Fruit fly (Drosophila melanogaster) whole organism, embryonic: Measurements from ENCODE around the gene Mbs.

Experiments used
- Adf1 ChIP-seq: fragments of 200-800 bp; sonication (Bioruptor generic); IDR thresholded peaks from 2 replicates; pipeline ENCODE4 v1.3.6; 2022; ENCODE audit warnings: missing biosample characterization, missing genetic modification characterization
- Asciz ChIP-seq: fragments of 200-800 bp; sonication (Bioruptor generic); optimal IDR thresholded peaks from 2 replicates; lab custom pipeline; 2017; ENCODE audit warnings: missing biosample characterization, mild to moderate bottlenecking, missing genetic modification characterization, missing genetic modification reagents
- Atf-2 ChIP-seq: fragments of 200-800 bp; sonication (Bioruptor generic); optimal IDR thresholded peaks from 2 replicates; lab custom pipeline; 2016; ENCODE audit warnings: missing biosample characterization, missing genetic modification characterization
- Awh ChIP-seq: fragments of 200-800 bp; sonication (Bioruptor generic); IDR thresholded peaks from 2 replicates; pipeline ENCODE4, ENCODE4 v1.3.6; 2022; ENCODE audit warnings: missing biosample characterization, missing genetic modification characterization
- BEAF-32 ChIP-seq: fragments of 200-800 bp; sonication (Bioruptor generic); optimal IDR thresholded peaks from 3 replicates; lab custom pipeline; 2017; ENCODE audit warnings: missing biosample characterization, missing genetic modification characterization, mild to moderate bottlenecking, moderate library complexity, missing genetic modification reagents
- CG10431 ChIP-seq: fragments of 200-800 bp; sonication (Bioruptor generic); optimal IDR thresholded peaks from 3 replicates; lab custom pipeline; 2018; ENCODE audit warnings: missing biosample characterization, mild to moderate bottlenecking, missing genetic modification characterization
- CG11085 ChIP-seq: fragments of 200-800 bp; sonication (Bioruptor generic); IDR thresholded peaks from 2 replicates; pipeline ENCODE4 v1.3.6; 2022; ENCODE audit warnings: missing biosample characterization, missing genetic modification characterization
- CG12236 ChIP-seq: fragments of 200-800 bp; sonication (Bioruptor generic); optimal IDR thresholded peaks from 2 replicates; lab custom pipeline; 2016; ENCODE audit warnings: missing biosample characterization, missing genetic modification characterization
- CG12744 ChIP-seq: fragments of 200-800 bp; sonication (Bioruptor generic); optimal IDR thresholded peaks from 2 replicates; lab custom pipeline; 2016; ENCODE audit warnings: missing biosample characterization, missing genetic modification characterization
- CG15696 ChIP-seq: fragments of 200-800 bp; sonication (Bioruptor generic); optimal IDR thresholded peaks from 2 replicates; lab custom pipeline; 2019; ENCODE audit warnings: missing biosample characterization, mild to moderate bottlenecking, missing genetic modification characterization, moderate library complexity
- CG16779 ChIP-seq: fragments of 200-800 bp; sonication (Bioruptor generic); IDR thresholded peaks from 2 replicates; pipeline ENCODE4 v1.3.6; 2022; ENCODE audit warnings: missing biosample characterization, missing genetic modification characterization
- CG2712 ChIP-seq: fragments of 200-800 bp; optimal IDR thresholded peaks from 3 replicates; lab custom pipeline; 2019; ENCODE audit warnings: missing biosample characterization, mild to moderate bottlenecking, missing genetic modification characterization, moderate library complexity
- CG3281 ChIP-seq: fragments of 200-800 bp; sonication (Bioruptor generic); optimal IDR thresholded peaks from 3 replicates; lab custom pipeline; 2017; ENCODE audit warnings: missing biosample characterization, mild to moderate bottlenecking, missing genetic modification characterization
- CG4328 ChIP-seq: fragments of 200-800 bp; sonication (Bioruptor generic); optimal IDR thresholded peaks from 3 replicates; lab custom pipeline; 2017; ENCODE audit warnings: missing biosample characterization, missing genetic modification reagents, missing genetic modification characterization
- CG4617 ChIP-seq: fragments of 200-800 bp; sonication (Bioruptor generic); optimal IDR thresholded peaks from 3 replicates; lab custom pipeline; 2016; ENCODE audit warnings: missing biosample characterization, missing genetic modification characterization, borderline replicate concordance
- CG4820 ChIP-seq: fragments of 200-800 bp; sonication (Bioruptor generic); optimal IDR thresholded peaks from 3 replicates; lab custom pipeline; 2016; ENCODE audit warnings: missing biosample characterization, missing genetic modification characterization
- CG6791 ChIP-seq: fragments of 200-800 bp; sonication (Bioruptor generic); IDR thresholded peaks from 3 replicates; pipeline ENCODE4 v1.3.6; 2022; ENCODE audit warnings: missing biosample characterization, missing genetic modification characterization; ENCODE audit not compliant: partially characterized antibody
- CoRest ChIP-seq: fragments of 200-800 bp; sonication (Bioruptor generic); optimal IDR thresholded peaks from 3 replicates; lab custom pipeline; 2018; ENCODE audit warnings: missing biosample characterization, mild to moderate bottlenecking, missing genetic modification characterization, moderate library complexity
- CrebB ChIP-seq: fragments of 200-800 bp; sonication (Bioruptor generic); optimal IDR thresholded peaks from 3 replicates; lab custom pipeline; 2018; ENCODE audit warnings: missing biosample characterization, mild to moderate bottlenecking, missing genetic modification characterization
- D19A ChIP-seq: fragments of 200-800 bp; optimal IDR thresholded peaks from 3 replicates; lab custom pipeline; 2019; ENCODE audit warnings: missing biosample characterization, mild to moderate bottlenecking, missing genetic modification characterization, moderate library complexity
- Deaf1 ChIP-seq: fragments of 200-800 bp; optimal IDR thresholded peaks from 3 replicates; lab custom pipeline; 2019; ENCODE audit warnings: missing biosample characterization, mild to moderate bottlenecking, missing genetic modification characterization, moderate library complexity
- Fer1 ChIP-seq: fragments of 200-800 bp; sonication (Bioruptor generic); optimal IDR thresholded peaks from 2 replicates; lab custom pipeline; 2017; ENCODE audit warnings: missing biosample characterization, mild to moderate bottlenecking, missing genetic modification characterization
- Hmr ChIP-seq: fragments of 200-800 bp; sonication (Bioruptor generic); optimal IDR thresholded peaks from 3 replicates; lab custom pipeline; 2017; ENCODE audit warnings: mild to moderate bottlenecking, missing biosample characterization, missing genetic modification reagents, missing genetic modification characterization
- Lhr ChIP-seq: fragments of 200-800 bp; sonication (Bioruptor generic); optimal IDR thresholded peaks from 3 replicates; lab custom pipeline; 2017; ENCODE audit warnings: mild to moderate bottlenecking, missing biosample characterization, missing genetic modification reagents, missing genetic modification characterization
- Meics ChIP-seq: fragments of 200-800 bp; sonication (Bioruptor generic); optimal IDR thresholded peaks from 2 replicates; lab custom pipeline; 2017; ENCODE audit warnings: missing biosample characterization, mild to moderate bottlenecking, missing genetic modification characterization
- NFAT ChIP-seq: fragments of 200-800 bp; sonication (Bioruptor generic); IDR thresholded peaks from 2 replicates; pipeline ENCODE4 v1.3.6; 2022; ENCODE audit warnings: missing biosample characterization, missing genetic modification characterization
- Nf-YA ChIP-seq: fragments of 200-800 bp; sonication (Bioruptor generic); IDR thresholded peaks from 2 replicates; pipeline ENCODE4 v1.3.6; 2022; ENCODE audit warnings: missing biosample characterization, missing genetic modification characterization
- Rfx ChIP-seq: fragments of 200-800 bp; sonication (Bioruptor generic); IDR thresholded peaks from 2 replicates; pipeline ENCODE4 v1.3.6; 2022; ENCODE audit warnings: missing biosample characterization, missing genetic modification characterization
- Sry-β ChIP-seq: fragments of 200-800 bp; sonication (Bioruptor generic); optimal IDR thresholded peaks from 2 replicates; lab custom pipeline; 2018; ENCODE audit warnings: missing biosample characterization, mild to moderate bottlenecking, missing genetic modification characterization, moderate library complexity
- Tbp ChIP-seq: fragments of >200 bp; optimal IDR thresholded peaks from 2 replicates; lab custom pipeline; 2018; ENCODE audit warnings: missing biosample characterization, missing genetic modification characterization
- Trl ChIP-seq, 3 experiments: fragments of >200 bp in 2 of 3; fragments of 200-800 bp in 1 of 3; sonication (Bioruptor generic) in 1 of 3; optimal IDR thresholded peaks; 2 replicates in 1 of 3; 3 replicates in 2 of 3; lab custom pipeline; 2016 to 2017; ENCODE audit warnings: missing biosample characterization in 1 of 3, missing genetic modification characterization in 1 of 3
- az2 ChIP-seq: fragments of 200-800 bp; sonication (Bioruptor generic); optimal IDR thresholded peaks from 3 replicates; lab custom pipeline; 2016; ENCODE audit warnings: missing biosample characterization, missing genetic modification characterization
- chm ChIP-seq: fragments of 200-800 bp; sonication (Bioruptor generic); IDR thresholded peaks from 2 replicates; pipeline ENCODE4 v1.3.6; 2022; ENCODE audit warnings: missing biosample characterization, missing genetic modification characterization
- da ChIP-seq: fragments of 200-800 bp; sonication (Bioruptor generic); optimal IDR thresholded peaks from 2 replicates; lab custom pipeline; 2016; ENCODE audit warnings: missing biosample characterization, missing genetic modification characterization
- dm ChIP-seq: fragments of 200-800 bp; sonication (Bioruptor generic); optimal IDR thresholded peaks from 3 replicates; lab custom pipeline; 2016; ENCODE audit warnings: missing biosample characterization, missing genetic modification characterization
- eve ChIP-seq, 2 experiments: fragments of >200 bp; optimal IDR thresholded peaks; 2 replicates each; lab custom pipeline; 2017; ENCODE audit warnings: missing biosample characterization in 2 of 2, missing genetic modification characterization in 2 of 2
- grau ChIP-seq: fragments of 200-800 bp; optimal IDR thresholded peaks from 3 replicates; lab custom pipeline; 2019; ENCODE audit warnings: missing biosample characterization, mild to moderate bottlenecking, missing genetic modification characterization, moderate library complexity
- gro ChIP-seq: fragments of 200-800 bp; sonication (Bioruptor generic); optimal IDR thresholded peaks from 2 replicates; lab custom pipeline; 2016; ENCODE audit warnings: missing biosample characterization, missing genetic modification characterization
- gt ChIP-seq: fragments of 200-800 bp; sonication (Bioruptor generic); IDR thresholded peaks from 2 replicates; pipeline ENCODE4 v1.3.6; 2022; ENCODE audit warnings: missing biosample characterization, missing genetic modification characterization
- jigr1 ChIP-seq: fragments of 200-800 bp; sonication (Bioruptor generic); IDR thresholded peaks from 3 replicates; pipeline ENCODE4 v1.3.6; 2022; ENCODE audit warnings: missing biosample characterization, missing genetic modification characterization
- ken ChIP-seq: fragments of 200-800 bp; sonication (Bioruptor generic); IDR thresholded peaks from 3 replicates; pipeline ENCODE4 v1.3.6; 2022; ENCODE audit warnings: missing biosample characterization, missing genetic modification characterization
- maf-S ChIP-seq: fragments of 200-800 bp; sonication (Bioruptor generic); optimal IDR thresholded peaks from 2 replicates; lab custom pipeline; 2016; ENCODE audit warnings: missing biosample characterization, missing genetic modification characterization
- mam ChIP-seq: fragments of 200-800 bp; sonication (Bioruptor generic); optimal IDR thresholded peaks from 3 replicates; lab custom pipeline; 2016; ENCODE audit warnings: missing biosample characterization, missing genetic modification characterization
- onecut ChIP-seq: fragments of 200-800 bp; sonication (Bioruptor generic); IDR thresholded peaks from 2 replicates; pipeline ENCODE4 v1.3.6; 2022; ENCODE audit warnings: missing biosample characterization, missing genetic modification characterization
- org-1 ChIP-seq: fragments of 200-800 bp; sonication (Bioruptor generic); optimal IDR thresholded peaks from 2 replicates; lab custom pipeline; 2017; ENCODE audit warnings: missing biosample characterization, missing genetic modification characterization
- otp ChIP-seq: fragments of 200-800 bp; sonication (Bioruptor generic); IDR thresholded peaks from 3 replicates; pipeline ENCODE4, ENCODE4 v1.3.6; 2022; ENCODE audit warnings: missing biosample characterization, missing genetic modification characterization
- sob ChIP-seq: fragments of 200-800 bp; sonication (Bioruptor generic); IDR thresholded peaks from 2 replicates; pipeline ENCODE4 v1.3.6; 2022; ENCODE audit warnings: missing biosample characterization, missing genetic modification characterization
- stwl ChIP-seq: fragments of 200-800 bp; sonication (Bioruptor generic); optimal IDR thresholded peaks from 3 replicates; lab custom pipeline; 2018; ENCODE audit warnings: missing biosample characterization, mild to moderate bottlenecking, missing genetic modification characterization, moderate library complexity
- toy ChIP-seq: fragments of 200-800 bp; sonication (Bioruptor generic); IDR thresholded peaks from 2 replicates; pipeline ENCODE4 v1.3.6; 2022; ENCODE audit warnings: missing biosample characterization, missing genetic modification characterization
- vfl ChIP-seq: fragments of 200-800 bp; sonication (Bioruptor generic); optimal IDR thresholded peaks from 2 replicates; lab custom pipeline; 2016; ENCODE audit warnings: missing biosample characterization, missing genetic modification characterization
- wek ChIP-seq: fragments of 200-800 bp; sonication (Bioruptor generic); optimal IDR thresholded peaks from 3 replicates; lab custom pipeline; 2018; ENCODE audit warnings: missing biosample characterization, mild to moderate bottlenecking, missing genetic modification characterization, moderate library complexity

Gene Mbs

DNA sequence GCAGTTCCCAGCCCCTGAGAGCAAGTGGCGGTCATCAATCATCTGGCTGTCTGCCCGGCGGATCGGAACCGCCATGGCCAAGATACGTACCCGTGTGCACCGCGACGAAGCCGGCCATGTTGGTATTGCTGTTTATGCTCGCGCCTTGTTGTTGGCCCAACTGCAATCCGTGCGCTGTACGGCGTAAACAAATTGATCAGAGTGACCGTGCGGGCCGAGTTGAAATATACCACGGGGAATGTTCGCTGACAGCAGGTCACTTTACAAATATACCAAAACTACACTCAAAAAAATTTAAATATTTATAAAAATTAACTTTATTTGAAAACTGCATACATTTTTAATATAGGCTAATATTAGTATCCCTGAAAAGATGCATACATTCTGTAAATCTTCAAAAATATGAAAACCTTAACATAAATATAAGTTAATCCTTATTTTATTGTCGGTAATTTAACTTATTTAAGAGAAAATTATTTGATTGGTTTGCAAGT lies 35.6 kb downstream of the Mbs start, which contains the start of gene Tasp1 (continued):
- TF ChIP-seq stwl (tag; lab: Kevin White, UChicago) (peak; percentile 47), mam (GFP tag; lab: Kevin White, UChicago) (no peak), Deaf1 (tag; lab: Kevin White, UChicago) (no peak), maf-S (no peak), Fer1 (GFP tag; lab: Kevin White, UChicago) (peak; percentile 67), Trl (optimal IDR thresholded peaks at IDR 0.05; lab: Kevin White, UChicago) (no peak), Trl (GFP tag; optimal IDR thresholded peaks at IDR 0.05; lab: Kevin White, UChicago) (no peak), Sry-β (GFP tag; lab: Kevin White, UChicago) (no peak), CG12236 (GFP tag; lab: Kevin White, UChicago) (no peak), Asciz (no peak), CG15696 (peak; percentile 58), Awh (GFP tag; lab: Robert Waterston, UW) (no peak), CoRest (tag; lab: Kevin White, UChicago) (peak; percentile 82), eve (GFP tag; optimal IDR thresholded peaks at IDR 0.05; lab: Kevin White, UChicago) (no peak), D19A (tag; lab: Kevin White, UChicago) (peak; percentile 67), CG2712 (peak; percentile 83), Adf1 (GFP tag; lab: Robert Waterston, UW) (peak; percentile 50; the same call in 1 of the 2 replicates), CG6791 (GFP tag; lab: Robert Waterston, UW) (no peak; the same call in 2 of the 3 replicates), Nf-YA (GFP tag; lab: Robert Waterston, UW) (peak; percentile 39; the same call in 1 of the 2 replicates), CG4820 (GFP tag; lab: Kevin White, UChicago) (peak; percentile 36), CG4328 (GFP tag; lab: Kevin White, UChicago) (no peak), CG4617 (GFP tag; lab: Kevin White, UChicago) (peak; percentile 75), CG10431 (GFP tag; lab: Kevin White, UChicago) (no peak), toy (GFP tag; lab: Robert Waterston, UW) (no peak), wek (GFP tag; lab: Kevin White, UChicago) (no peak), jigr1 (GFP tag; lab: Robert Waterston, UW) (no peak), NFAT (no peak; the same call in 1 of the 2 replicates), CrebB (tag; lab: Kevin White, UChicago) (no peak), Rfx (GFP tag; lab: Robert Waterston, UW) (peak; percentile 79), onecut (GFP tag; lab: Robert Waterston, UW) (peak; percentile 54), vfl (GFP tag; lab: Kevin White, UChicago) (peak; percentile 48), CG11085 (no peak; the same call in 1 of the 2 replicates), Atf-2 (GFP tag; lab: Kevin White, UChicago) (no peak), CG16779 (GFP tag; lab: Robert Waterston, UW) (no peak), ken (GFP tag; lab: Robert Waterston, UW) (peak; percentile 57; the same call in 2 of the 3 replicates), da (GFP tag; lab: Kevin White, UChicago) (no peak), Meics (GFP tag; lab: Kevin White, UChicago) (peak; percentile 73), Tbp (GFP tag; lab: Kevin White, UChicago) (no peak), otp (GFP tag; lab: Robert Waterston, UW) (no peak), grau (tag; lab: Kevin White, UChicago) (peak; percentile 78), sob (GFP tag; lab: Robert Waterston, UW) (peak; percentile 75), CG12744 (no peak), gro (peak; percentile 5), Lhr (GFP tag; lab: Kevin White, UChicago) (peak; percentile 49), Hmr (GFP tag; lab: Kevin White, UChicago) (peak; percentile 64), dm (GFP tag; lab: Kevin White, UChicago) (no peak), gt (GFP tag; lab: Robert Waterston, UW) (no peak), CG3281 (GFP tag; lab: Kevin White, UChicago) (peak; percentile 43), az2 (GFP tag; lab: Kevin White, UChicago) (peak; percentile 58), org-1 (GFP tag; lab: Kevin White, UChicago) (no peak), BEAF-32 (GFP tag; lab: Kevin White, UChicago) (peak; percentile 21), chm (no peak)
